Fruit fly (Drosophila melanogaster) S2 (cell line): ENCODE data around the gene sowah.

ENCODE experiments used
- CG8478 ChIP-seq: fragments of >200 bp; optimal IDR thresholded peaks from 2 replicates; lab custom pipeline; 2018
- CTCF ChIP-seq, 2 experiments: fragments of >200 bp; optimal IDR thresholded peaks; 2 replicates each; lab custom pipeline; 2018

DNA sequence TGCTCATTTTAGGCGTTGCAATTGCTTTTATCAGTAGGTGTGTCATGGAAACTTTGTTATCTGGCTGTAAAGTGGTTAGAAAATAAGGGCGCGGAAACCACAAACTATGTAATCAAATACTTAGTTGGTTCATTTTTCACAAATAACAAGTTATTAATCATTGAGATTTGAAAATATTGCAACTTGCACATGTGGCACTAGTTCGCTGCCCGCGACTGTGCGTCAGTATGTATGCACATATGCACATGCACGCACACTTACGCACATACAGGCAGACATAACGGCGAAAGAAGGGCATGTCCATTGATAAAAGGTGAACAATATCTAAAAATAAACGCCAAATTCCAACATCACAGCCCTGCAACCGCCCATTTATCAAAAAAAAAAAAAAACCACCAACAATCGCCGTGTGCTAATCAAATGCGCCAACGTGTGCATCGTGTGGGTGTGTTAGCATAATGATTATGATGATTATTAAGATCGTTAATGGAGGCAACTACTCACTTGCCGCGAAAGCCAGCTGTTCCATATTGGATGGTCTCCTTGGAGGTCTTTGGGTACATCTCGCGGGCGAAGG is 42.8 kb downstream of the sowah start:
- TF ChIP-seq CTCF (optimal IDR thresholded peaks at IDR 0.05; lab: Kevin White, UChicago) (no peak), CG8478 (lab: Kevin White, UChicago) (no peak)
